Worm (Caenorhabditis elegans): ENCODE data around the gene srm-6.

DNA sequence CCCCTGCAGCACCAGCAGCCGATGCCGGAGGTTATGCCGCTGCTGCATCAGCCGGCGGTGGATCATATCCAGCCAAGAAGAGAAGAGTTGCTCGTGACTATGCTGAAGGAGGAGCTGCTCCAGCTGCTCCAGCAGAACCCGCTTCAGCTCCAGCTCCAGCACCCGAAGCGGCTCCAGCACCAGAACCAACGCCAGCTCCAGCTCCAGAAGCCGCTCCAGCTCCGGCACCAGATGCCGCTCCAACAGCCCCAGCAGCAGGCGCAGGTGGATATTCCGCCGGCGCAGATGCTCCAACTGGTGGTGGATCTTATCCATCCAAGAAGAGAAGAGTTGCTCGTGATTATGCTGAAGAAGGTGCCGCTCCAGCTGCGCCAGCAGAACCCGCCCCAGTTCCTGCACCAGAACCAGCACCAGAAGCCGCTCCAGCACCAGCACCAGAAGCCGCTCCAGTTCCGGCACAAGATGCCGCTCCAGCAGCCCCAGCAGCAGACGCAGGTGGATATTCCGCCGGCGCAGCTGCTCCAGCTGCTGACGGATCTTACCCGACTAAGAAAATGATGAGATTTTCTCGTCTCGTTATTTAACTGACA lies 15.9 kb upstream of the srm-6 start:
- TF ChIP-seq fkh-3 (tag; optimal IDR thresholded peaks at IDR 0.05): no peak
- TF ChIP-seq snpc-4 (GFP tag; optimal IDR thresholded peaks at IDR 0.05): no peak
- TF ChIP-seq snpc-4 (tag; optimal IDR thresholded peaks at IDR 0.05): no peak
- no peak for TF ChIP-seq ets-4 (GFP tag; optimal IDR thresholded peaks at IDR 0.05)
- TF ChIP-seq hmg-20 (GFP tag; IDR thresholded peaks at IDR 0.05): no peak
- no peak for TF ChIP-seq B0019.2 (GFP tag; conservative IDR thresholded peaks at IDR 0.05)
